Worm (Caenorhabditis elegans) whole organism, L3 larva: ENCODE results near the gene C07E3.3.

Source experiments
- aly-2 ChIP-seq: fragments of 150-350 bp; optimal IDR thresholded peaks from 2 replicates; lab custom pipeline; 2014; ENCODE audit warnings: missing biosample characterization, missing genetic modification characterization
- egl-27 ChIP-seq: sonication (generic microtip); optimal IDR thresholded peaks from 4 replicates; lab custom pipeline; 2017; ENCODE audit warnings: missing biosample characterization, missing genetic modification reagents, missing genetic modification characterization
- elt-3 ChIP-seq, 3 experiments: fragments of 150-350 bp in 1 of 3; sonication (generic microtip) in 2 of 3; optimal IDR thresholded peaks; 2 replicates in 2 of 3; 4 replicates in 1 of 3; lab custom pipeline; 2014 to 2017; ENCODE audit warnings: missing biosample characterization in 3 of 3, missing genetic modification characterization in 3 of 3
- sea-2 ChIP-seq: fragments of 150-350 bp; sonication (generic microtip); optimal IDR thresholded peaks from 4 replicates; lab custom pipeline; 2014; ENCODE audit warnings: missing biosample characterization, missing genetic modification reagents, missing genetic modification characterization
- tbx-2 ChIP-seq: sonication (generic microtip); optimal IDR thresholded peaks from 2 replicates; lab custom pipeline; 2016; ENCODE audit warnings: mild to moderate bottlenecking, missing genetic modification characterization, missing compliant biosample characterization
- unc-39 ChIP-seq: sonication (generic microtip); optimal IDR thresholded peaks from 4 replicates; lab custom pipeline; 2017; ENCODE audit warnings: missing biosample characterization, missing genetic modification characterization

ce11 chrII:10329754-10330153, 27.6 kb downstream of the C07E3.3 start:
- TF ChIP-seq tbx-2 (tag; lab: Kevin White, UChicago): no peak
- no peak for TF ChIP-seq aly-2
- TF ChIP-seq unc-39 (tag; lab: Kevin White, UChicago): no peak
- TF ChIP-seq elt-3 (tag; optimal IDR thresholded peaks at IDR 0.05; lab: Kevin White, UChicago): no peak
- TF ChIP-seq sea-2 (GFP tag; lab: Kevin White, UChicago): no peak
- no peak for TF ChIP-seq egl-27
